Fruit fly (Drosophila melanogaster): Measurements from ENCODE around the gene CG14811.

Gene CG14811

dm6 chrX:1773532-1774346, 48.4 kb downstream of the CG14811 start, which contains the start of the genes prage and Adar (continued):
- TF ChIP-seq CG17568 (GFP tag; optimal IDR thresholded peaks at IDR 0.05), result no peak
- no peak for TF ChIP-seq CG11456 (GFP tag; IDR thresholded peaks at IDR 0.05)
- TF ChIP-seq gt (GFP tag; IDR thresholded peaks at IDR 0.05), result no peak
- no peak for TF ChIP-seq Hr51 (GFP tag; optimal IDR thresholded peaks at IDR 0.05)
- TF ChIP-seq tgo (GFP tag; IDR thresholded peaks at IDR 0.05), result no peak
- TF ChIP-seq Asciz (GFP tag; optimal IDR thresholded peaks at IDR 0.05), result no peak
- TF ChIP-seq br (optimal IDR thresholded peaks at IDR 0.05), result no peak
- no peak for TF ChIP-seq CG4424 (GFP tag; optimal IDR thresholded peaks at IDR 0.05)
- TF ChIP-seq ro (GFP tag; IDR thresholded peaks at IDR 0.05), result no peak
- no peak for TF ChIP-seq Myb (GFP tag; optimal IDR thresholded peaks at IDR 0.05)
- TF ChIP-seq slp2 (GFP tag; optimal IDR thresholded peaks at IDR 0.05), result no peak
- no peak for TF ChIP-seq CG11695 (GFP tag; IDR thresholded peaks at IDR 0.05)
- TF ChIP-seq so (GFP tag; IDR thresholded peaks at IDR 0.05), result no peak
- TF ChIP-seq CG17361 (GFP tag; IDR thresholded peaks at IDR 0.05), result no peak
- peak; percentile 77 for TF ChIP-seq BEAF-32 (GFP tag; optimal IDR thresholded peaks at IDR 0.05)
- TF ChIP-seq peb (GFP tag; IDR thresholded peaks at IDR 0.05), result no peak
- TF ChIP-seq MTF-1 (GFP tag; optimal IDR thresholded peaks at IDR 0.05; ENCODE audit: borderline replicate concordance), result no peak
- no peak for TF ChIP-seq CG15601 (tag; optimal IDR thresholded peaks at IDR 0.05)
- TF ChIP-seq CG16813 (GFP tag; IDR thresholded peaks at IDR 0.05; ENCODE audit: partially characterized antibody), result peak; percentile 75
- no peak for TF ChIP-seq lov (optimal IDR thresholded peaks at IDR 0.05)
- no peak for TF ChIP-seq lov (GFP tag; IDR thresholded peaks at IDR 0.05)
- TF ChIP-seq Bdp1 (GFP tag; optimal IDR thresholded peaks at IDR 0.05), result no peak
- TF ChIP-seq CG17359 (tag; optimal IDR thresholded peaks at IDR 0.05), result no peak
- TF ChIP-seq Ravus (GFP tag; IDR thresholded peaks at IDR 0.05), result no peak
- peak; percentile 10 for TF ChIP-seq CTCF (GFP tag; optimal IDR thresholded peaks at IDR 0.05)
- TF ChIP-seq jigr1 (GFP tag; IDR thresholded peaks at IDR 0.05), result no peak
- no peak; the same call in 1 of the 2 replicates for TF ChIP-seq sisA (GFP tag; IDR thresholded peaks at IDR 0.05)
- no peak for TF ChIP-seq CG43689 (GFP tag; IDR thresholded peaks at IDR 0.05)
- TF ChIP-seq Neu2 (GFP tag; optimal IDR thresholded peaks at IDR 0.05; ENCODE audit: borderline replicate concordance), result no peak
- TF ChIP-seq Dip3 (GFP tag; optimal IDR thresholded peaks at IDR 0.05), result peak; percentile 3
- peak; percentile 34; the same call in 1 of the 3 replicates for TF ChIP-seq Aef1 (GFP tag; IDR thresholded peaks at IDR 0.05)
- TF ChIP-seq Pdp1 (GFP tag; optimal IDR thresholded peaks at IDR 0.05), result peak in 1 of 2 experiments; percentile 49
- TF ChIP-seq CG2199 (GFP tag; IDR thresholded peaks at IDR 0.05), result no peak
- TF ChIP-seq CG4404 (GFP tag; IDR thresholded peaks at IDR 0.05), result no peak
- TF ChIP-seq Camta (GFP tag; optimal IDR thresholded peaks at IDR 0.05), result peak; percentile 21
- no peak for TF ChIP-seq CkIIα-i1 (GFP tag; IDR thresholded peaks at IDR 0.05)
- TF ChIP-seq CG8359 (GFP tag; optimal IDR thresholded peaks at IDR 0.05; ENCODE audit: borderline replicate concordance), result no peak
- no peak for TF ChIP-seq ara (GFP tag; IDR thresholded peaks at IDR 0.05)
- TF ChIP-seq CG3065 (GFP tag; optimal IDR thresholded peaks at IDR 0.05), result no peak
- TF ChIP-seq CG34376 (GFP tag; optimal IDR thresholded peaks at IDR 0.05), result no peak
- peak; percentile 74 for TF ChIP-seq Dll (GFP tag; IDR thresholded peaks at IDR 0.05; ENCODE audit: partially characterized antibody)
- no peak for TF ChIP-seq insv (GFP tag; optimal IDR thresholded peaks at IDR 0.05)
- no peak for TF ChIP-seq HLHmδ (GFP tag; optimal IDR thresholded peaks at IDR 0.05)
- no peak for TF ChIP-seq pfk (GFP tag; optimal IDR thresholded peaks at IDR 0.05)
- no peak for TF ChIP-seq corto (GFP tag; optimal IDR thresholded peaks at IDR 0.05)
- no peak for TF ChIP-seq psq (GFP tag; optimal IDR thresholded peaks at IDR 0.05)
- no peak for TF ChIP-seq CG3726 (GFP tag; IDR thresholded peaks at IDR 0.05)
- TF ChIP-seq CG8944 (GFP tag; optimal IDR thresholded peaks at IDR 0.05), result no peak
- no peak for TF ChIP-seq CG1233 (GFP tag; optimal IDR thresholded peaks at IDR 0.05)
- TF ChIP-seq CG31224 (GFP tag; IDR thresholded peaks at IDR 0.05), result no peak
- no peak for TF ChIP-seq CG3281 (GFP tag; optimal IDR thresholded peaks at IDR 0.05)
